Worm (Caenorhabditis elegans) whole organism, L4 larva: ENCODE results near the gene C15H9.4.
A peak's percentile ranks its signal among the peaks of the same experiment; 100 is the strongest.

Experiments used
- D1046.2 ChIP-seq: fragments of 200-800 bp; sonication (Bioruptor generic); IDR thresholded peaks from 2 replicates; pipeline ENCODE4 v1.3.6; 2022; ENCODE audit warnings: missing genetic modification characterization, missing compliant biosample characterization
- F26F4.8 ChIP-seq: fragments of 200-800 bp; sonication (Bioruptor generic); conservative IDR thresholded peaks from 2 replicates; pipeline ENCODE4 v1.3.6; 2022; ENCODE audit warnings: missing genetic modification characterization, missing compliant biosample characterization
- F44E2.7 ChIP-seq: fragments of 200-800 bp; sonication (Bioruptor generic); IDR thresholded peaks from 2 replicates; pipeline ENCODE4 v2.1.2; 2022; ENCODE audit warnings: missing genetic modification characterization, missing compliant biosample characterization
- F49E8.2 ChIP-seq: sonication (generic microtip); optimal IDR thresholded peaks from 2 replicates; lab custom pipeline; 2016; ENCODE audit warnings: missing compliant biosample characterization, mild to moderate bottlenecking, missing genetic modification characterization, borderline replicate concordance
- T20F7.1 ChIP-seq: fragments of 200-800 bp; sonication (Bioruptor generic); optimal IDR thresholded peaks from 2 replicates; lab custom pipeline; 2018; ENCODE audit warnings: mild to moderate bottlenecking, missing genetic modification characterization, missing compliant biosample characterization
- T26A8.4 ChIP-seq: fragments of 200-800 bp; sonication (Bioruptor generic); IDR thresholded peaks from 2 replicates; pipeline ENCODE4 v1.3.6; 2022; ENCODE audit warnings: missing genetic modification characterization, missing compliant biosample characterization
- Y75B8A.6 ChIP-seq: fragments of 200-800 bp; sonication (Bioruptor generic); IDR thresholded peaks from 2 replicates; pipeline ENCODE4 v1.3.6; 2022; ENCODE audit warnings: missing genetic modification reagents, missing genetic modification characterization, missing compliant biosample characterization
- aha-1 ChIP-seq: fragments of 150-350 bp; peaks from one replicate; lab custom pipeline; 2014; ENCODE audit warnings: missing biosample characterization, missing genetic modification characterization
- ceh-20 ChIP-seq: fragments of 200-800 bp; sonication (Bioruptor generic); IDR thresholded peaks from 2 replicates; pipeline ENCODE4 v1.3.6; 2022; ENCODE audit warnings: missing genetic modification reagents, missing genetic modification characterization, missing compliant biosample characterization
- ceh-28 ChIP-seq: fragments of 150-350 bp; optimal IDR thresholded peaks from 2 replicates; lab custom pipeline; 2014; ENCODE audit warnings: missing biosample characterization, missing genetic modification reagents, missing genetic modification characterization
- ceh-44 ChIP-seq: fragments of 200-800 bp; sonication (Bioruptor generic); IDR thresholded peaks from 2 replicates; pipeline ENCODE4 v1.3.6; 2022; ENCODE audit warnings: missing genetic modification reagents, missing genetic modification characterization, missing compliant biosample characterization
- daf-16 ChIP-seq, 3 experiments: sonication (generic microtip); optimal IDR thresholded peaks; 2 replicates each; lab custom pipeline; 2016 to 2017; ENCODE audit warnings: missing genetic modification characterization in 3 of 3, missing genetic modification reagents in 3 of 3, mild to moderate bottlenecking in 2 of 3, missing compliant biosample characterization in 2 of 3, missing biosample characterization in 1 of 3, moderate library complexity in 1 of 3
- dmd-6 ChIP-seq: fragments of 200-800 bp; sonication (Bioruptor generic); IDR thresholded peaks from 2 replicates; pipeline ENCODE4 v1.3.6; 2022; ENCODE audit warnings: missing genetic modification reagents, missing genetic modification characterization, missing compliant biosample characterization
- dmd-9 ChIP-seq: fragments of 200-800 bp; sonication (Bioruptor generic); IDR thresholded peaks from 2 replicates; pipeline ENCODE4 v1.3.6; 2022; ENCODE audit warnings: missing genetic modification reagents, missing genetic modification characterization, missing compliant biosample characterization
- dve-1 ChIP-seq: sonication (generic microtip); optimal IDR thresholded peaks from 2 replicates; lab custom pipeline; 2017; ENCODE audit warnings: antibody characterized with exemption, mild to moderate bottlenecking, missing genetic modification characterization, missing compliant biosample characterization; ENCODE audit not compliant: insufficient read depth
- egl-27 ChIP-seq: sonication (generic microtip); optimal IDR thresholded peaks from 3 replicates; lab custom pipeline; 2017; ENCODE audit warnings: missing biosample characterization, missing genetic modification reagents, missing genetic modification characterization
- fos-1 ChIP-seq: fragments of 150-350 bp; optimal IDR thresholded peaks from 2 replicates; lab custom pipeline; 2014; ENCODE audit warnings: missing biosample characterization, missing genetic modification characterization
- hif-1 ChIP-seq, 2 experiments: sonication (generic microtip); optimal IDR thresholded peaks; 2 replicates each; lab custom pipeline; 2016 to 2017; ENCODE audit warnings: missing compliant biosample characterization in 2 of 2, missing genetic modification characterization in 2 of 2, missing genetic modification reagents in 2 of 2, missing genotype in 2 of 2, mild to moderate bottlenecking in 1 of 2
- hlh-11 ChIP-seq: fragments of 200-800 bp; sonication (Bioruptor generic); optimal IDR thresholded peaks from 2 replicates; lab custom pipeline; 2018; ENCODE audit warnings: mild to moderate bottlenecking, missing genetic modification characterization, missing compliant biosample characterization
- hlh-30 ChIP-seq: sonication (generic microtip); optimal IDR thresholded peaks from 2 replicates; lab custom pipeline; 2017; ENCODE audit warnings: antibody characterized with exemption, mild to moderate bottlenecking, missing genetic modification characterization, missing compliant biosample characterization; ENCODE audit not compliant: insufficient read depth
- lim-7 ChIP-seq: fragments of 200-800 bp; sonication (Bioruptor generic); IDR thresholded peaks from 2 replicates; pipeline ENCODE4 v1.3.6; 2022; ENCODE audit warnings: missing genetic modification characterization, missing compliant biosample characterization
- lin-13 ChIP-seq: fragments of 150-350 bp; optimal IDR thresholded peaks from 2 replicates; lab custom pipeline; 2014; ENCODE audit warnings: missing biosample characterization, missing genetic modification reagents, missing genetic modification characterization
- lin-29 ChIP-seq: fragments of 200-800 bp; sonication (Bioruptor generic); IDR thresholded peaks from 2 replicates; pipeline ENCODE4 v1.3.6; 2022; ENCODE audit warnings: missing genetic modification reagents, missing genetic modification characterization, missing compliant biosample characterization
- lin-39 ChIP-seq: fragments of 150-350 bp; optimal IDR thresholded peaks from 2 replicates; lab custom pipeline; 2014; ENCODE audit warnings: missing biosample characterization, missing genetic modification reagents, missing genetic modification characterization
- lir-3 ChIP-seq: sonication (generic microtip); optimal IDR thresholded peaks from 2 replicates; lab custom pipeline; 2016; ENCODE audit warnings: mild to moderate bottlenecking, missing genetic modification characterization, missing compliant biosample characterization
- lsy-2 ChIP-seq, 2 experiments: fragments of 150-350 bp in 1 of 2; sonication (generic microtip) in 1 of 2; optimal IDR thresholded peaks; 2 replicates each; lab custom pipeline; 2014 to 2017; ENCODE audit warnings: missing biosample characterization in 2 of 2, missing genetic modification characterization in 2 of 2
- madf-5 ChIP-seq, 2 experiments: fragments of 200-800 bp; sonication (Bioruptor generic); IDR thresholded peaks; 2 replicates each; pipeline ENCODE4 v1.3.6; 2022; ENCODE audit warnings: missing compliant biosample characterization in 2 of 2, missing genetic modification characterization in 2 of 2
- mdl-1 ChIP-seq, 2 experiments: fragments of 150-350 bp in 1 of 2; sonication (generic microtip) in 1 of 2; optimal IDR thresholded peaks; 2 replicates each; lab custom pipeline; 2014 to 2017; ENCODE audit warnings: missing biosample characterization in 2 of 2, missing genetic modification characterization in 2 of 2
- mep-1 ChIP-seq: fragments of 150-350 bp; sonication (generic microtip); optimal IDR thresholded peaks from 3 replicates; lab custom pipeline; 2014; ENCODE audit warnings: missing biosample characterization, missing genetic modification characterization
- nhr-237 ChIP-seq: sonication (generic microtip); optimal IDR thresholded peaks from 2 replicates; lab custom pipeline; 2017; ENCODE audit warnings: missing biosample characterization, missing genetic modification characterization
- nhr-28 ChIP-seq: fragments of 150-350 bp; optimal IDR thresholded peaks from 2 replicates; lab custom pipeline; 2014; ENCODE audit warnings: missing biosample characterization, missing genetic modification characterization
- nhr-41 ChIP-seq: fragments of 200-800 bp; sonication (Bioruptor generic); IDR thresholded peaks from 2 replicates; pipeline ENCODE4 v1.3.6; 2022; ENCODE audit warnings: missing genetic modification reagents, missing genetic modification characterization, missing compliant biosample characterization
- nhr-48 ChIP-seq: sonication (generic microtip); optimal IDR thresholded peaks from 2 replicates; lab custom pipeline; 2016; ENCODE audit warnings: mild to moderate bottlenecking, missing genetic modification characterization, missing compliant biosample characterization
- nhr-6 ChIP-seq: fragments of 150-350 bp; optimal IDR thresholded peaks from 2 replicates; lab custom pipeline; 2014; ENCODE audit warnings: missing biosample characterization, missing genetic modification characterization
- nhr-77 ChIP-seq: fragments of 150-350 bp; optimal IDR thresholded peaks from 2 replicates; lab custom pipeline; 2014; ENCODE audit warnings: missing biosample characterization, missing genetic modification characterization
- php-3 ChIP-seq: fragments of 200-800 bp; sonication (Bioruptor generic); IDR thresholded peaks from 2 replicates; pipeline ENCODE4 v1.3.6; 2022; ENCODE audit warnings: missing genetic modification reagents, missing genetic modification characterization, missing compliant biosample characterization
- pqm-1 ChIP-seq: sonication (generic microtip); optimal IDR thresholded peaks from 2 replicates; lab custom pipeline; 2017; ENCODE audit warnings: missing biosample characterization, missing genetic modification characterization
- sdz-12 ChIP-seq: fragments of 200-800 bp; sonication (Bioruptor generic); optimal IDR thresholded peaks from 2 replicates; lab custom pipeline; 2018; ENCODE audit warnings: mild to moderate bottlenecking, missing genetic modification characterization, missing compliant biosample characterization
- set-16 ChIP-seq: fragments of 200-800 bp; sonication (Bioruptor generic); IDR thresholded peaks from 2 replicates; pipeline ENCODE4 v1.3.6; 2022; ENCODE audit warnings: missing genetic modification reagents, missing genetic modification characterization, missing compliant biosample characterization
- skn-1 ChIP-seq: fragments of 150-350 bp; optimal IDR thresholded peaks from 2 replicates; lab custom pipeline; 2014; ENCODE audit warnings: missing biosample characterization, missing genetic modification characterization
- snpc-1.2 ChIP-seq: fragments of 200-800 bp; sonication (Bioruptor generic); IDR thresholded peaks from 2 replicates; pipeline ENCODE4 v1.3.6; 2022; ENCODE audit warnings: missing genetic modification reagents, missing genetic modification characterization, missing compliant biosample characterization
- snpc-4 ChIP-seq: fragments of 150-350 bp; optimal IDR thresholded peaks from 2 replicates; lab custom pipeline; 2014; ENCODE audit warnings: missing biosample characterization, missing genetic modification characterization
- spr-1 ChIP-seq: sonication (generic microtip); optimal IDR thresholded peaks from 2 replicates; lab custom pipeline; 2016; ENCODE audit warnings: mild to moderate bottlenecking, missing genetic modification characterization, missing compliant biosample characterization
- unc-62 ChIP-seq, 3 experiments: fragments of 150-350 bp in 1 of 3; sonication (generic microtip); optimal IDR thresholded peaks in 2 of 3; peaks in 1 of 3; 1 replicate in 1 of 3; 2 replicates in 2 of 3; lab custom pipeline; 2014 to 2017; ENCODE audit warnings: missing biosample characterization in 3 of 3, missing genetic modification characterization in 3 of 3, missing genetic modification reagents in 3 of 3, missing genotype in 1 of 3
- vab-7 ChIP-seq: fragments of 200-800 bp; sonication (Bioruptor generic); IDR thresholded peaks from 2 replicates; pipeline ENCODE4 v1.3.6; 2022; ENCODE audit warnings: missing genetic modification reagents, missing genetic modification characterization, missing compliant biosample characterization
- zfp-2 ChIP-seq: sonication (generic microtip); optimal IDR thresholded peaks from 2 replicates; lab custom pipeline; 2016; ENCODE audit warnings: mild to moderate bottlenecking, missing genetic modification characterization, missing compliant biosample characterization
- zip-11 ChIP-seq: fragments of 200-800 bp; sonication (Bioruptor generic); IDR thresholded peaks from 2 replicates; pipeline ENCODE4 v1.3.6; 2022; ENCODE audit warnings: missing genetic modification characterization, missing compliant biosample characterization
- ztf-7 ChIP-seq: fragments of 150-350 bp; optimal IDR thresholded peaks from 2 replicates; lab custom pipeline; 2014; ENCODE audit warnings: missing biosample characterization, missing genetic modification characterization

Gene C15H9.4

DNA sequence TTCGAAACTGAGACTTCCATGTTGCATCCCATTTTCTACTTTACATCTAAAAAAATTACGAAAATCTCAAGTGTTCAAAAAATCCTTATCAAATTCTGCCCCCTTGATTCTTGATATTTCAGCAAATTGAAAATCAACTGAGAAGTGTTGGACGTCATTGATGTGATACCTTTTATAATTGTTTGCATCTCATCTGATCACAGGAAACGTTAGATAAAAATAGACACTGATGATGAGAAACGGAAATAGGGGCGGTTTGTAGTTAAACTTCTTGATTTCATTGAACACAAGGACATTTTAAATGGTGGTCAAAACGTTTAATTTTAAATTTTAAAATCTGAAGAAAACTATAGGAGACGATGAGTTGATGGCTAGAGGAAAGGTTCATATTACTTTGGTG lies 31.3 kb downstream of the C15H9.4 start:
- TF ChIP-seq unc-62 (GFP tag; optimal IDR thresholded peaks at IDR 0.05 in 1 of 2; lab: Kevin White, UChicago) (peak in 1 of 2 experiments; percentile 88), unc-62 (tag; optimal IDR thresholded peaks at IDR 0.05; lab: Kevin White, UChicago) (no peak), hif-1 (tag; optimal IDR thresholded peaks at IDR 0.05; lab: Kevin White, UChicago) (no peak)

DNA sequence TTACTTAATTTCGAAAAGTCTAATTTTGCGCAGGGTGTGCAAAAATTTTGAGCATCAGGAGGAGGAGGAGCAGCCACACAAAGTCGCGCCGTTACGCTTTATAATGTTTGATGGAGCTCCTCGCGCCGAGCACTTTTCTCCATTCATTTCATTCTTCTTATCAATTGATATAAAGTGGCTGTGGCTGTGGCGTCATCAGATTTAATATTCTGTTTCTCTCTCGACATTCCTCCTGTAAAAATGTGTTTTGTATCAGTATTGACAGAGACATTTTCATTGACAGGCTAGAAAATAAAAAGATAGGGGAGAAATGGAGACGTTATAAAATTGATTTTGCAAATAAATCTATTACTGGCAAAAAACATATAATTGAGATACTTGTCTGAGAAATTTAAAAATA lies 31.8 kb downstream of the C15H9.4 start:
- no peak for TF ChIP-seq lin-13
- TF ChIP-seq zip-11 = no peak
- TF ChIP-seq aha-1 (tag; lab: Kevin White, UChicago) = peak; percentile 51
- no peak for TF ChIP-seq sdz-12
- no peak for TF ChIP-seq dmd-9 (GFP tag; lab: Robert Waterston, UW)
- TF ChIP-seq skn-1 = no peak
- peak; percentile 79 for TF ChIP-seq nhr-28
- no peak for TF ChIP-seq Y75B8A.6 (GFP tag; lab: Robert Waterston, UW)
- TF ChIP-seq ztf-7 (tag; lab: Kevin White, UChicago) = no peak
- TF ChIP-seq unc-62 (GFP tag; optimal IDR thresholded peaks at IDR 0.05 in 1 of 2; lab: Kevin White, UChicago) = no peak
- TF ChIP-seq unc-62 (tag; optimal IDR thresholded peaks at IDR 0.05; lab: Kevin White, UChicago) = no peak
- no peak for TF ChIP-seq spr-1
- TF ChIP-seq F49E8.2 = no peak
- TF ChIP-seq lin-29 (GFP tag; lab: Robert Waterston, UW) = no peak
- TF ChIP-seq nhr-6 (tag; lab: Kevin White, UChicago) = peak; percentile 5
- peak; percentile 15 for TF ChIP-seq nhr-48
- peak; percentile 85 for TF ChIP-seq dmd-6 (GFP tag; lab: Robert Waterston, UW)
- peak; percentile 22 for TF ChIP-seq mep-1 (tag; lab: Kevin White, UChicago)
- no peak; the same call in 1 of the 2 replicates for TF ChIP-seq T26A8.4 (GFP tag; lab: Robert Waterston, UW)
- no peak for TF ChIP-seq snpc-4 (tag; lab: Kevin White, UChicago)
- no peak for TF ChIP-seq ceh-28 (tag; lab: Kevin White, UChicago)
- peak; percentile 81 for TF ChIP-seq pqm-1
- no peak for TF ChIP-seq vab-7 (GFP tag; lab: Robert Waterston, UW)
- no peak for TF ChIP-seq F26F4.8
- no peak for TF ChIP-seq madf-5 (GFP tag; IDR thresholded peaks at IDR 0.05; lab: Robert Waterston, UW)
- TF ChIP-seq hlh-11 = peak; percentile 77
- no peak for TF ChIP-seq zfp-2 (tag; lab: Kevin White, UChicago)
- TF ChIP-seq lim-7 = no peak
- TF ChIP-seq fos-1 (tag; lab: Kevin White, UChicago) = no peak
- no peak for TF ChIP-seq nhr-237 (tag; lab: Kevin White, UChicago)
- TF ChIP-seq D1046.2 (GFP tag; lab: Robert Waterston, UW) = no peak
- no peak; the same call in 1 of the 2 replicates for TF ChIP-seq set-16 (GFP tag; lab: Robert Waterston, UW)
- no peak for TF ChIP-seq F44E2.7 (GFP tag; lab: Robert Waterston, UW)
- TF ChIP-seq daf-16 (GFP tag; optimal IDR thresholded peaks at IDR 0.05; lab: Kevin White, UChicago) = no peak
- TF ChIP-seq daf-16 (tag; optimal IDR thresholded peaks at IDR 0.05; lab: Kevin White, UChicago) = peak; percentile 77
- peak; percentile 81 for TF ChIP-seq dve-1 (tag; lab: Kevin White, UChicago)
- TF ChIP-seq lin-39 (tag; lab: Kevin White, UChicago) = no peak
- no peak for TF ChIP-seq lir-3
- TF ChIP-seq egl-27 (tag; lab: Kevin White, UChicago) = no peak
- no peak for TF ChIP-seq ceh-20
- TF ChIP-seq hlh-30 (tag; lab: Kevin White, UChicago) = no peak
- no peak for TF ChIP-seq nhr-41 (GFP tag; lab: Robert Waterston, UW)
- peak in 1 of 2 experiments; percentile 16 for TF ChIP-seq lsy-2 (tag; optimal IDR thresholded peaks at IDR 0.05; lab: Kevin White, UChicago)
- no peak for TF ChIP-seq snpc-1.2 (GFP tag; lab: Robert Waterston, UW)
- TF ChIP-seq nhr-77 (tag; lab: Kevin White, UChicago) = peak; percentile 34
- peak; percentile 53; the same call in 1 of the 2 replicates for TF ChIP-seq php-3
- no peak for TF ChIP-seq ceh-44 (GFP tag; lab: Robert Waterston, UW)
- no peak for TF ChIP-seq T20F7.1
- TF ChIP-seq mdl-1 (tag; optimal IDR thresholded peaks at IDR 0.05; lab: Kevin White, UChicago) = peak in 1 of 2 experiments; percentile 26
